Worm (Caenorhabditis elegans): ENCODE results near the gene F33G12.7.

- TF ChIP-seq tra-4 (tag; optimal IDR thresholded peaks at IDR 0.05) (no peak), ama-1 (optimal IDR thresholded peaks at IDR 0.05) (no peak), hnd-1 (tag; optimal IDR thresholded peaks at IDR 0.05) (no peak), ceh-36 (tag; optimal IDR thresholded peaks at IDR 0.05) (no peak), flt-1 (GFP tag; IDR thresholded peaks at IDR 0.05) (no peak), ceh-13 (GFP tag; optimal IDR thresholded peaks at IDR 0.05) (no peak), B0310.2 (tag; optimal IDR thresholded peaks at IDR 0.05) (no peak), F13C5.2 (tag; optimal IDR thresholded peaks at IDR 0.05) (no peak), hmbx-1 (tag; optimal IDR thresholded peaks at IDR 0.05) (no peak)
Observed at ce11 chrII:5047279-5047678, 6.8 kb upstream of the F33G12.7 start.

Measured in whole organism, early embryonic.